Worm (Caenorhabditis elegans): ENCODE data around the gene ltd-1.

Gene ltd-1

DNA sequence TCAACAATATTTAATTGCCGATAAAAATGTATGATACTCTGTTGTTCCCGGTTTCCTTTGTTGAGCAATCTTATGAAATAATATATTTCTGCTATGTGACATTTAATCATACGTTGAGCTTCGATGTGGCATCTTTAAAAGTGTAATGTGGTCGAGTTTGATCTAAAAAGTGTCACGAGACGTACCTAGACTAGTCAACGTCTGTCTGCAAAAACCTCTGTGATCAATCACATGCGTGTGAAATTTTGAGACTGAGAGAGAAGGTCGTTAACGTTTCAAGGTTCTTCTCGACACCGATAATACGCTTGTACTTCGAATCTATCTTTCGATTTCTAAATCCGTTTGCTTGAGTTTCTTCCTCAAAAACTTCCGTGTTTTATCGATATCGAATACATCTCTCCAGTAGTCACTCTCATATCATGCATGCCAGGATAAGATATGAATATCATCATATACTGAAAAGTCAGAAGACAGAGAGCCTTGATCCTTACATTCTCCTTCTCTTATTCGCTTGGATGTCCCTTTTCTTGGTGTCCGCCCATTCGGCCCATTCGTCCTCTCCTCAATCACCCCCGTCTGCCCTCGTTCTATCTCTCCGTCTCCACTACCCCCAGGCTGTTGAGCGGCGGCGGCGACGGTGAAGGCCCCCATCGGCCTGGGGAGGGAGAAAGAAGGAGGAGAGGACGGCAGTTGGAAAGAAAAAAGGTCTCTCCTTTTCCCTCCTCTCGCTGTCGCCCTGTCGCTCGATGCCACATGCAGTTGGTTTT is 35.9 kb upstream of the ltd-1 start (continued):
- TF ChIP-seq grh-1 (GFP tag; IDR thresholded peaks at IDR 0.05): peak; percentile 70
- TF ChIP-seq ztf-11 (tag; optimal IDR thresholded peaks at IDR 0.05): peak in 1 of 2 experiments; percentile 12
- peak; percentile 87 for TF ChIP-seq snu-23 (GFP tag; optimal IDR thresholded peaks at IDR 0.05)
- no peak for TF ChIP-seq sox-4 (tag; optimal IDR thresholded peaks at IDR 0.05)
- TF ChIP-seq hlh-4 (tag; optimal IDR thresholded peaks at IDR 0.05): no peak
- TF ChIP-seq snpc-4 (tag; optimal IDR thresholded peaks at IDR 0.05): no peak
- TF ChIP-seq C34B4.2 (tag; optimal IDR thresholded peaks at IDR 0.05): no peak
- TF ChIP-seq C16A3.4 (tag; optimal IDR thresholded peaks at IDR 0.05): peak; percentile 29
- TF ChIP-seq dsc-1 (tag; optimal IDR thresholded peaks at IDR 0.05): peak; percentile 15
- peak; percentile 6 to 33 for TF ChIP-seq efl-1 (optimal IDR thresholded peaks at IDR 0.05)
- peak; percentile 12 to 58 for TF ChIP-seq efl-1 (GFP tag; optimal IDR thresholded peaks at IDR 0.05 in 1 of 2)
- TF ChIP-seq pax-3 (tag; optimal IDR thresholded peaks at IDR 0.05): peak; percentile 14
- TF ChIP-seq nhr-84 (tag; optimal IDR thresholded peaks at IDR 0.05): no peak
- TF ChIP-seq sptf-1 (tag; optimal IDR thresholded peaks at IDR 0.05): no peak
- peak; percentile 46 for TF ChIP-seq egl-13 (tag; optimal IDR thresholded peaks at IDR 0.05)
- no peak for TF ChIP-seq nhr-237 (tag; optimal IDR thresholded peaks at IDR 0.05)

DNA sequence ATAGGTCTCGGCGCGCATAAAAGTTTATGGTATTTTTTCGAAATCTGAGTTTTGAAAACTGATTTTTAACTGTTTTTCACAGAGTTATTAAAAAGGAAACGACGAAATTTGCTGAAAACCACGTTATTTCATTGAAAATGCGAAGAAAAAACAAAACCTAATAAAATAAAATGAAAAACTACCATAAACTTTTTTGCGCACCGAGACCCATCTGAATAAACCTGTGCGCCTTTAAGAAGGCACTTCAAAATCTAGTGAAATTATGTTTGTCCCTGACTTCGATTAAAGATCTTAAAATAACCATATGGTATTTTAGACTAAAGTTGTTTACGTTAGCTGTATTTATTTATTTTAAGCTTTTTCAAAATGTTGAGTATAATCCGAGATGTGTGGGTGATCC is 35.2 kb upstream of the ltd-1 start:
- TF ChIP-seq efl-1 (optimal IDR thresholded peaks at IDR 0.05): no peak
- peak in 1 of 2 experiments; percentile 74 for TF ChIP-seq efl-1 (GFP tag; optimal IDR thresholded peaks at IDR 0.05 in 1 of 2)
- TF ChIP-seq unc-30 (tag; optimal IDR thresholded peaks at IDR 0.05): no peak

DNA sequence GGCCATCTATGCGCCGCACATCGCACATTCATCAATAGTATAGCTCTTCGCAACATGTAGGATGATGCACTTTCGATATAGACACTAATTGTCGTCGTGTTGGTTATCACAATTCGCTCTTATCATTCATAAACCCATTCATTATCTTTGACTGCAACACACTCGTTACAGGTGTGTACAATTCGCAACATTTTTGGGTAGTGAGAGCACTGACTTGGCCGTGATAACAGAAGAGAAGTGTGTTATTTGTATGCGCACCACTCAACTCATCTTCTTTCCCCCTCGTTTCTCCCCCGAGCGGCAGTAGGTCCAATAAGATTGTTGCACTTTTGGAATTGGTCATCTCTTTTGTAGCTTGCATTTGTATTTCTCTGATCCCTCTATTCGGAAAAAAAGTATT is 34.7 kb upstream of the ltd-1 start:
- TF ChIP-seq hlh-17 (GFP tag; optimal IDR thresholded peaks at IDR 0.05; ENCODE audit: borderline replicate concordance) (no peak), lsy-2 (tag; optimal IDR thresholded peaks at IDR 0.05) (peak in 1 of 2 experiments; percentile 4), xbp-1 (tag; optimal IDR thresholded peaks at IDR 0.05) (no peak), nhr-20 (tag; optimal IDR thresholded peaks at IDR 0.05) (no peak), ceh-8 (GFP tag; optimal IDR thresholded peaks at IDR 0.05) (no peak), nhr-85 (tag) (peak; percentile 17), tbx-2 (tag; optimal IDR thresholded peaks at IDR 0.05) (no peak), mep-1 (tag; optimal IDR thresholded peaks at IDR 0.05) (no peak), rnt-1 (tag; optimal IDR thresholded peaks at IDR 0.05) (no peak), zip-4 (GFP tag; optimal IDR thresholded peaks at IDR 0.05) (no peak), swsn-7 (tag; optimal IDR thresholded peaks at IDR 0.05) (no peak), snpc-4 (tag; optimal IDR thresholded peaks at IDR 0.05) (no peak), elt-3 (tag; optimal IDR thresholded peaks at IDR 0.05) (no peak), fkh-10 (GFP tag; optimal IDR thresholded peaks at IDR 0.05) (no peak), nhr-12 (tag; optimal IDR thresholded peaks at IDR 0.05) (no peak), lir-3 (tag; optimal IDR thresholded peaks at IDR 0.05; ENCODE audit: poor library complexity) (no peak), hlh-4 (tag; optimal IDR thresholded peaks at IDR 0.05) (no peak), lin-35 (GFP tag; optimal IDR thresholded peaks at IDR 0.05) (peak in 1 of 2 experiments; percentile 36), ceh-88 (GFP tag; IDR thresholded peaks at IDR 0.05) (no peak), snu-23 (GFP tag; optimal IDR thresholded peaks at IDR 0.05) (no peak), dsc-1 (tag; optimal IDR thresholded peaks at IDR 0.05) (no peak), mef-2 (tag; optimal IDR thresholded peaks at IDR 0.05) (no peak), sptf-1 (tag; optimal IDR thresholded peaks at IDR 0.05) (no peak), zag-1 (tag; optimal IDR thresholded peaks at IDR 0.05) (no peak), efl-1 (optimal IDR thresholded peaks at IDR 0.05) (no peak), efl-1 (GFP tag; optimal IDR thresholded peaks at IDR 0.05 in 1 of 2) (no peak), unc-130 (tag; optimal IDR thresholded peaks at IDR 0.05) (no peak), aly-2 (tag; optimal IDR thresholded peaks at IDR 0.05) (no peak), nhr-76 (tag; optimal IDR thresholded peaks at IDR 0.05) (no peak), pag-3 (tag; optimal IDR thresholded peaks at IDR 0.05; ENCODE audit: borderline replicate concordance, insufficient read depth) (no peak), elt-2 (tag; optimal IDR thresholded peaks at IDR 0.05) (peak; percentile 68), unc-86 (tag; optimal IDR thresholded peaks at IDR 0.05) (no peak), sox-4 (tag; optimal IDR thresholded peaks at IDR 0.05) (no peak), C04F5.9 (tag; optimal IDR thresholded peaks at IDR 0.05) (no peak), hpl-2 (GFP tag; optimal IDR thresholded peaks at IDR 0.05) (no peak), sup-37 (GFP tag; optimal IDR thresholded peaks at IDR 0.05) (no peak), pqm-1 (tag; optimal IDR thresholded peaks at IDR 0.05) (peak; percentile 31), C34B4.2 (tag; optimal IDR thresholded peaks at IDR 0.05) (no peak), lin-13 (GFP tag; optimal IDR thresholded peaks at IDR 0.05) (no peak)

Data from whole organism, L1 larva.